Worm (Caenorhabditis elegans): ENCODE results near the gene srh-80.

DNA sequence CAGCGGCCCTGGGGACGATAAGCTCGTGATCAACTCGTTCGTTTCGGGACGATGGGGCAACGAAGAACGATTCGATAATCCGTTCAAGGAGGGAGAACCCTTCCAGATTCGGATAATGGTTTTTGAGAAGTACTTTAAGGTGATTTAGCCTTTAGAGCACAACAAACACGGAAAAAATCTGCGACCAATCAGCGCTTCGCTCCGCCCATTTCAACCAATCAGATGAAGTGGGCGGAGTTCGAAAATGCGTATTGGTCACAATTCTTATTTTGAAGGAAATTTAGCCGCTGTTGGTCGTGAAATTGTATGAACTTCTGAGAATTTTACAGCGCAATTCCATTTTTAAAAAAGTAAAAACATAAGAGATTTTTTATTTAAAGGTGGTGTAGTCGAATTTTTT, 12.9 kb upstream of the srh-80 start:
- TF ChIP-seq cog-1 (tag; optimal IDR thresholded peaks at IDR 0.05) (no peak), flt-1 (GFP tag; IDR thresholded peaks at IDR 0.05) (no peak), T22C8.4 (GFP tag; IDR thresholded peaks at IDR 0.05) (no peak), tab-1 (GFP tag; IDR thresholded peaks at IDR 0.05) (no peak), ztf-23 (GFP tag; IDR thresholded peaks at IDR 0.05) (no peak), ztf-29 (GFP tag; IDR thresholded peaks at IDR 0.05) (no peak), ref-1 (GFP tag; conservative IDR thresholded peaks at IDR 0.05) (no peak), med-1 (GFP tag; optimal IDR thresholded peaks at IDR 0.05; ENCODE audit: insufficient read depth) (no peak)
